Fruit fly (Drosophila melanogaster): ENCODE measurements around the gene eIF2Balpha.
A peak's percentile ranks its signal among the peaks of the same experiment; 100 is the strongest.

eIF2Balpha gene

DNA sequence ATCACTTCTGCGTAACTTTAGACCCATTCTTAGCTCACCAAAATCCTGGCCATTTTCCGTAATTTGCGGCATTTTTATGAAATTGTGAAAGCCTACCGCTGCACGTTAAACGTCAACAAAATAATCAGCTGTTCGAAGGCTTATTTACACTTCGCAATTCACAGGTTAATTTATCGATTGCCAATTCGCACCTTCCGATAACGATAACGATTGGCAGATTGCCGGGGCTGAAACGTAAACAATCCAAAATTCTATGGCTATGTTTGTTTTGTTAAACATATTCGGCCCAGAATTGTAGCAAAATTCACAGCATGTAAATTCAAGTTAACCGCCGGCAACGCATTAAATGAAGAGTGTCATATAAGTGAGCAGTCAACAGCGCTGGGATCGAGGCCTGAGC lies at the start of gene eIF2Balpha, which contains the start of gene Vps13B:
Gene eIF2Balpha, minus strand, starts transcription at position 133 of the 400 bp plus-strand sequence.
Gene Vps13B, plus strand, starts transcription at position 223 of the 400 bp plus-strand sequence.
- TF ChIP-seq fd96Ca (GFP tag; IDR thresholded peaks at IDR 0.05), result peak; percentile 25; the same call in 1 of the 3 replicates
- no peak for TF ChIP-seq Ets98B (GFP tag; IDR thresholded peaks at IDR 0.05)

DNA sequence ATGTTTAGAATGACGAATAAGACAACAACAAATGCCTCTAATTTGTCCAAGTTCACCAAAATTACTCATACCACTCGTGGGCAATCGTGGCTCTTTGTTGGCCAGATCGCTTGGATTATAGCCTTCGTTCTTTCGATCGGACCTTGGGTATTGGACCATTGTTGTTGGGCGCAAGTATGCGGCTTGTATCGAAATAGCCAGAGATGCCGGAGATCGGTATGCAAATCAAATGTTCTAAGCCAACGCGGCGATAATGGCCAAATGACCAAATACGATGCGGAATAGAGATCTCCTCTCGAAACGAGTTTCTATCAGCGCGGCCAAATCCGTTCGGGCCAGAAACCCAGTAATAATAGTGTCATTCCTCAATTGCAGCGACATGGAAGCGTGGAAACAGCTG lies 49.5 kb upstream of the eIF2Balpha start:
- TF ChIP-seq CG8159 (tag; optimal IDR thresholded peaks at IDR 0.05), result no peak
- TF ChIP-seq CG32121 (GFP tag; IDR thresholded peaks at IDR 0.05), result no peak
- TF ChIP-seq CG13204 (GFP tag; optimal IDR thresholded peaks at IDR 0.05), result no peak
- TF ChIP-seq CG10348 (GFP tag; IDR thresholded peaks at IDR 0.05), result 0 out of 2 replicates have a peak, but pooled peaks have one; percentile 10

DNA sequence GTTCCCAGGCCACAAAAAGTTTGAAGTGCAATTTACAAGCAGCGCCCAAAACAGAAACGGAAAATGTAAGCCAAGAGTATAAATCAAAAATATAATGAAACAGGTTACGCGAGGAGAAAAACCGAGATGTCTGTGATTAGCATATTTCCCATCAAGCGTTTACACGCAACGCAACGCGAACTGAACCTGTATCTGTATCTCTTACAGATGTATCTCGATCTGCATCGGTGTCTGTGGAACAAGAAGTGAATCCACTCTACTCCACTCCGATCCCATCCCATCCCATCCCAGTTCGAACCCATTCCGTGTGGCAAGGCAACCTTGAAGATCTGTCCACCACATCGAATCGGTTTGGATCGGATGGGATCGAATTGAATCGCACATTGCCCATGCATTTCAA lies 48.2 kb upstream of the eIF2Balpha start:
- peak; percentile 15 for TF ChIP-seq CG8159 (tag; optimal IDR thresholded peaks at IDR 0.05)
- TF ChIP-seq rn (GFP tag; IDR thresholded peaks at IDR 0.05), result no peak

DNA sequence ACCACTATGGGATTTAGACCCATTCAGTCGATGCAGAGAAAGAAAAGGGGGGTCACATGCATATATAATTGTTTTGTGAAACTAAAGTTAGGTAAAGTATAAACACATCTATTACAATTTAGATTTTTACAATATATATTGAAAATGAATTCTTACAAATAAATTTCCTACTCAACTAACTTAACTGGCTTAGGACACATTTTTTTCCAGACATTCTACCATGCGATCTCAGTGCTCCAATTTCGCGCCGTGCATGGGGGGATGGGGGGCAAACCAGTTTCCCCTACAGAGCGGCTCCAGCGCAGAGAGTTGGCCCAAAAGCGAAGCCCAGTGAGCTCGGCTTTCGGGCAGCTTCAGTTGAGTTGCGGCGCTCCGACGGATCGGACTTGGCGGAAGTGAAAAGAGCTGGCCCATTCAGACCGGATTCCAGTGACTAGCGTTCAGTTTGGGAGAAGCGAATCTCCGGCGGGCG lies 47.4 kb upstream of the eIF2Balpha start, which contains the start of gene CG7896:
Gene CG7896, plus strand, starts transcription at position 354 of the 472 bp plus-strand sequence.
- peak; percentile 78 for TF ChIP-seq fd96Ca (GFP tag; IDR thresholded peaks at IDR 0.05)
- peak; percentile 83 for TF ChIP-seq CG8159 (tag; optimal IDR thresholded peaks at IDR 0.05)
- TF ChIP-seq EcR (GFP tag; optimal IDR thresholded peaks at IDR 0.05), result no peak
- TF ChIP-seq Snoo (tag; optimal IDR thresholded peaks at IDR 0.05), result peak; percentile 78
- peak; percentile 68 for TF ChIP-seq CG34367 (tag; optimal IDR thresholded peaks at IDR 0.05)
- peak; percentile 74 for TF ChIP-seq CG15710 (tag; optimal IDR thresholded peaks at IDR 0.05)
- peak; percentile 84 for TF ChIP-seq Pif1A (GFP tag; optimal IDR thresholded peaks at IDR 0.05)
- TF ChIP-seq CG10348 (GFP tag; IDR thresholded peaks at IDR 0.05), result no peak
- TF ChIP-seq CG13204 (GFP tag; optimal IDR thresholded peaks at IDR 0.05), result peak; percentile 80
- TF ChIP-seq CG9948 (tag; optimal IDR thresholded peaks at IDR 0.05), result peak; percentile 67
- peak; percentile 40; the same call in 1 of the 2 replicates for TF ChIP-seq CG12605 (GFP tag; IDR thresholded peaks at IDR 0.05)
- TF ChIP-seq Pif1B (GFP tag; optimal IDR thresholded peaks at IDR 0.05), result peak; percentile 92
- no peak for TF ChIP-seq D1 (tag; optimal IDR thresholded peaks at IDR 0.05)
- peak; percentile 76 for TF ChIP-seq CG8301 (tag; optimal IDR thresholded peaks at IDR 0.05)
- TF ChIP-seq gl (tag; optimal IDR thresholded peaks at IDR 0.05), result peak; percentile 4
- TF ChIP-seq rn (GFP tag; IDR thresholded peaks at IDR 0.05), result peak; percentile 79
- TF ChIP-seq CG32121 (GFP tag; IDR thresholded peaks at IDR 0.05), result peak; percentile 91
- no peak for TF ChIP-seq CG14655 (GFP tag; optimal IDR thresholded peaks at IDR 0.05)
- TF ChIP-seq CG17806 (tag; optimal IDR thresholded peaks at IDR 0.05), result peak; percentile 64
- peak; percentile 88 for TF ChIP-seq CG4496 (GFP tag; IDR thresholded peaks at IDR 0.05)
- TF ChIP-seq Ets98B (GFP tag; IDR thresholded peaks at IDR 0.05), result peak; percentile 81

DNA sequence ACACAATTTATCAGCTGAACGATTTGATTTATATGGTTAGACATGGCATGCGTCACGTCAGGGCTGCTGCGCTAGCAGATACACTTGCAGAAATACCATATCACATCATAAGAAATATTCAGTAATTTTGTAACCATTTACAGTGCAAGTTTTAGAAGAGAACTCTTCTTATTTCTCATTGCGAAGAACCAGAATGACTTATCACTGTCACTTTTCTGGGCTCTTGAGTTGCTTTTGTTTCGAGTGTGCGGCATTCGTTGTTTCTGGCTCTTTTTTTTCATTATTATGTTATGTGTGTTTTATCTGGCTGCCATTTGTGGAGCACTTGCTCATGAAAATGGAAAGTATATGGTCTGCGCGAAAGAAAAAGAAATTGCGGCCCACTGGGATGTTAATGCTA lies 46.3 kb upstream of the eIF2Balpha start:
- TF ChIP-seq EcR (GFP tag; optimal IDR thresholded peaks at IDR 0.05), result no peak
- peak; percentile 63 for TF ChIP-seq CG8301 (tag; optimal IDR thresholded peaks at IDR 0.05)
- TF ChIP-seq D1 (tag; optimal IDR thresholded peaks at IDR 0.05), result no peak
- peak; percentile 71 for TF ChIP-seq CG32121 (GFP tag; IDR thresholded peaks at IDR 0.05)
- TF ChIP-seq CG8159 (tag; optimal IDR thresholded peaks at IDR 0.05), result no peak
- TF ChIP-seq CG34367 (tag; optimal IDR thresholded peaks at IDR 0.05), result no peak
- no peak for TF ChIP-seq CG15710 (tag; optimal IDR thresholded peaks at IDR 0.05)
- TF ChIP-seq gl (tag; optimal IDR thresholded peaks at IDR 0.05), result no peak
- no peak for TF ChIP-seq CG9948 (tag; optimal IDR thresholded peaks at IDR 0.05)
- no peak for TF ChIP-seq Snoo (tag; optimal IDR thresholded peaks at IDR 0.05)
- no peak for TF ChIP-seq CG10348 (GFP tag; IDR thresholded peaks at IDR 0.05)
- no peak for TF ChIP-seq Pif1A (GFP tag; optimal IDR thresholded peaks at IDR 0.05)
- peak; percentile 64 for TF ChIP-seq CG14655 (GFP tag; optimal IDR thresholded peaks at IDR 0.05)
- peak; percentile 82 for TF ChIP-seq CG4496 (GFP tag; IDR thresholded peaks at IDR 0.05)
- TF ChIP-seq Pif1B (GFP tag; optimal IDR thresholded peaks at IDR 0.05), result peak; percentile 8
- peak; percentile 62; the same call in 1 of the 2 replicates for TF ChIP-seq rn (GFP tag; IDR thresholded peaks at IDR 0.05)
- TF ChIP-seq Ets98B (GFP tag; IDR thresholded peaks at IDR 0.05), result peak; percentile 76
- TF ChIP-seq CG17806 (tag; optimal IDR thresholded peaks at IDR 0.05), result peak; percentile 25
- TF ChIP-seq CG13204 (GFP tag; optimal IDR thresholded peaks at IDR 0.05), result no peak
- peak; percentile 65 for TF ChIP-seq CG12605 (GFP tag; IDR thresholded peaks at IDR 0.05)
- peak; percentile 83 for TF ChIP-seq fd96Ca (GFP tag; IDR thresholded peaks at IDR 0.05)

DNA sequence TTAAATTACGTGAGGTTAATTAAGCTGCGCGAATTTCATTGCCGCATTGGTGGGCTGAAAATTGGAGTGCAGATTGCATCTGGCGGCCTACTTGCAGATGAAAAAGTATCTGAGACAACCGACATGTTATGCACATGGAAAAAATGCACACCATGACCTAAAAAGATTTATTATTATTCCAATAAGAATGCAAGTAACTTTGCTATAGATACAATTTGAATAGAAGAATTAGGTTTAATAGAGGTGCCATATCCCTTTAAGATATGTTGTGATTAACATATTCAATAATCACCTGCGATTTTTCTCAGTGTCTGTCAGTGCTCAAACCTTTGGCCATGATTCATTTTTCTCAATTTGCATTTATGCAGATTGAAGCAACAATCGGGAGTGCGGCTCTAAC lies 45.8 kb upstream of the eIF2Balpha start:
- TF ChIP-seq CG12605 (GFP tag; IDR thresholded peaks at IDR 0.05) (peak; percentile 14; the same call in 1 of the 2 replicates), EcR (GFP tag; optimal IDR thresholded peaks at IDR 0.05) (no peak), D1 (tag; optimal IDR thresholded peaks at IDR 0.05) (no peak), Pif1B (GFP tag; optimal IDR thresholded peaks at IDR 0.05) (no peak), fd96Ca (GFP tag; IDR thresholded peaks at IDR 0.05) (no peak), CG10348 (GFP tag; IDR thresholded peaks at IDR 0.05) (no peak), CG13204 (GFP tag; optimal IDR thresholded peaks at IDR 0.05) (no peak), CG17806 (tag; optimal IDR thresholded peaks at IDR 0.05) (peak; percentile 3), CG14655 (GFP tag; optimal IDR thresholded peaks at IDR 0.05) (peak; percentile 40), CG15710 (tag; optimal IDR thresholded peaks at IDR 0.05) (no peak), CG9948 (tag; optimal IDR thresholded peaks at IDR 0.05) (no peak), CG32121 (GFP tag; IDR thresholded peaks at IDR 0.05) (peak; percentile 8; the same call in 1 of the 2 replicates), Snoo (tag; optimal IDR thresholded peaks at IDR 0.05) (no peak), Ets98B (GFP tag; IDR thresholded peaks at IDR 0.05) (peak; percentile 23; the same call in 1 of the 2 replicates), Pif1A (GFP tag; optimal IDR thresholded peaks at IDR 0.05) (no peak), CG4496 (GFP tag; IDR thresholded peaks at IDR 0.05) (peak; percentile 72), CG8301 (tag; optimal IDR thresholded peaks at IDR 0.05) (peak; percentile 57), rn (GFP tag; IDR thresholded peaks at IDR 0.05) (no peak), CG8159 (tag; optimal IDR thresholded peaks at IDR 0.05) (peak; percentile 15), gl (tag; optimal IDR thresholded peaks at IDR 0.05) (no peak), CG34367 (tag; optimal IDR thresholded peaks at IDR 0.05) (no peak)

Data from whole organism, pupa.